Worm (Caenorhabditis elegans) whole organism, L1 larva: ENCODE results near the gene str-260.
"Not testable (repeated sequence)": the region's sequence is repeated elsewhere in the genome, so short reads cannot be mapped to it uniquely, and the experiment has no call there.

Experiments used
- C04F5.9 ChIP-seq: sonication (generic microtip); optimal IDR thresholded peaks from 2 replicates; lab custom pipeline; 2016; ENCODE audit warnings: missing genetic modification characterization, missing compliant biosample characterization
- alr-1 ChIP-seq: fragments of 200-800 bp; sonication (Bioruptor generic); optimal IDR thresholded peaks from 2 replicates; lab custom pipeline; 2018; ENCODE audit warnings: borderline replicate concordance, mild to moderate bottlenecking, missing genetic modification characterization, missing compliant biosample characterization
- blmp-1 ChIP-seq: fragments of 150-350 bp; optimal IDR thresholded peaks from 2 replicates; lab custom pipeline; 2014; ENCODE audit warnings: missing biosample characterization, missing genetic modification characterization
- ceh-8 ChIP-seq: fragments of 200-800 bp; sonication (Bioruptor generic); optimal IDR thresholded peaks from 2 replicates; lab custom pipeline; 2018; ENCODE audit warnings: mild to moderate bottlenecking, missing genetic modification characterization, moderate library complexity, missing compliant biosample characterization
- ceh-82 ChIP-seq, 3 experiments: fragments of 150-350 bp in 1 of 3; sonication (generic microtip) in 2 of 3; optimal IDR thresholded peaks; 2 replicates each; lab custom pipeline; 2014 to 2017; ENCODE audit warnings: missing biosample characterization in 3 of 3, missing genetic modification characterization in 3 of 3
- elt-2 ChIP-seq: sonication (generic microtip); optimal IDR thresholded peaks from 2 replicates; lab custom pipeline; 2016; ENCODE audit warnings: missing genetic modification characterization, mild to moderate bottlenecking, inconsistent platforms, missing compliant biosample characterization, missing genetic modification reagents
- hpl-2 ChIP-seq: fragments of 150-350 bp; optimal IDR thresholded peaks from 2 replicates; lab custom pipeline; 2014; ENCODE audit warnings: missing biosample characterization, missing genetic modification reagents, missing genetic modification characterization
- lsy-2 ChIP-seq, 2 experiments: fragments of 150-350 bp; optimal IDR thresholded peaks; 2 replicates each; lab custom pipeline; 2014; ENCODE audit warnings: missing biosample characterization in 2 of 2, missing genetic modification characterization in 2 of 2
- mdl-1 ChIP-seq, 2 experiments: fragments of 150-350 bp; optimal IDR thresholded peaks; 2 replicates each; lab custom pipeline; 2014 to 2017; ENCODE audit warnings: missing biosample characterization in 2 of 2, missing genetic modification characterization in 2 of 2, inconsistent platforms in 1 of 2
- nhr-28 ChIP-seq: fragments of 150-350 bp; optimal IDR thresholded peaks from 2 replicates; lab custom pipeline; 2014; ENCODE audit warnings: missing biosample characterization, missing genetic modification characterization
- snpc-4 ChIP-seq: fragments of 150-350 bp; optimal IDR thresholded peaks from 2 replicates; lab custom pipeline; 2014; ENCODE audit warnings: missing biosample characterization, missing genetic modification characterization
- tbx-2 ChIP-seq: sonication (generic microtip); optimal IDR thresholded peaks from 2 replicates; lab custom pipeline; 2016; ENCODE audit warnings: missing genetic modification characterization, missing compliant biosample characterization
- unc-62 ChIP-seq: fragments of 150-350 bp; optimal IDR thresholded peaks from 2 replicates; lab custom pipeline; 2014; ENCODE audit warnings: missing biosample characterization, missing genetic modification reagents, missing genetic modification characterization

DNA sequence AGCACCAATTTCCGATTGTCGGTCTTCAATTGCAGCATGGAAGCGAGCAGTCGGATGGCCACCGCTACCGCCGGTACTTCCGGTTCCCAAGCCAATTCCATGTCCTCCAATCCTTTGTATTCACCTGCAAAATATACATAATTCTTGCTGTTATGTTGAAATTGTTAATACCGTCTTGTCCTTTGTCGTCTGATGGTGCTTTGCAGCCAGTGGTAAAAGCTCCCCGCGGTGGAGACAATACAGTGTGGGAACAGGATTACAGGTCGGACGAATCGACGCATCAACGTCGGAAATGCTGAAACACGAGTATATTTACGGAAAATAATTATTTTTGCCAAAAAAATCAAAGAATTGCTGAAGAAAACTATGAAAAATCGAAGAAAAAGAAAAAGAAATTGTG is 37.4 kb downstream of the str-260 start, which contains the start of gene T24A6.17:
- TF ChIP-seq tbx-2 (tag; lab: Kevin White, UChicago); ceh-8 (GFP tag; lab: Kevin White, UChicago); unc-62 (GFP tag; lab: Kevin White, UChicago); hpl-2 (GFP tag; lab: Kevin White, UChicago); lsy-2 (tag; optimal IDR thresholded peaks at IDR 0.05; lab: Kevin White, UChicago); elt-2; ceh-82 (tag; optimal IDR thresholded peaks at IDR 0.05; lab: Kevin White, UChicago); nhr-28 (tag; lab: Kevin White, UChicago); mdl-1 (tag; optimal IDR thresholded peaks at IDR 0.05; lab: Kevin White, UChicago); blmp-1 (tag; lab: Kevin White, UChicago); C04F5.9; snpc-4 (tag; lab: Kevin White, UChicago); alr-1 (tag; lab: Kevin White, UChicago): not testable (repeated sequence)
